Worm (Caenorhabditis elegans) whole organism, late embryonic: Measurements from ENCODE around the gene F54D12.2.

ENCODE experiments used
- C38D4.7 ChIP-seq: fragments of 200-800 bp; sonication (Bioruptor generic); optimal IDR thresholded peaks from 2 replicates; lab custom pipeline; 2018; ENCODE audit warnings: mild to moderate bottlenecking, missing genetic modification characterization, moderate library complexity, missing compliant biosample characterization
- K02D7.2 ChIP-seq: sonication (generic microtip); optimal IDR thresholded peaks from 2 replicates; lab custom pipeline; 2017; ENCODE audit warnings: mild to moderate bottlenecking, missing genetic modification characterization, missing compliant biosample characterization
- K09A11.1 ChIP-seq: sonication (generic microtip); optimal IDR thresholded peaks from 2 replicates; lab custom pipeline; 2017; ENCODE audit warnings: antibody characterized with exemption, mild to moderate bottlenecking, missing genetic modification characterization, missing compliant biosample characterization; ENCODE audit not compliant: insufficient read depth
- Y22D7AL.16 ChIP-seq: sonication (generic microtip); optimal IDR thresholded peaks from 2 replicates; lab custom pipeline; 2016; ENCODE audit warnings: missing genetic modification characterization, missing compliant biosample characterization
- ceh-18 ChIP-seq: sonication (generic microtip); optimal IDR thresholded peaks from 2 replicates; lab custom pipeline; 2016; ENCODE audit warnings: missing genetic modification characterization, missing compliant biosample characterization
- ceh-22 ChIP-seq: sonication (generic microtip); optimal IDR thresholded peaks from 2 replicates; lab custom pipeline; 2017; ENCODE audit warnings: missing biosample characterization, missing genetic modification characterization
- ceh-30 ChIP-seq: fragments of 150-350 bp; optimal IDR thresholded peaks from 2 replicates; lab custom pipeline; 2014; ENCODE audit warnings: missing biosample characterization, missing genetic modification characterization
- ceh-31 ChIP-seq: sonication (generic microtip); optimal IDR thresholded peaks from 2 replicates; lab custom pipeline; 2016; ENCODE audit warnings: missing genetic modification characterization, missing compliant biosample characterization
- ceh-45 ChIP-seq: fragments of 200-800 bp; sonication (Bioruptor generic); IDR thresholded peaks from 2 replicates; pipeline ENCODE4 v1.3.6; 2022; ENCODE audit warnings: missing genetic modification reagents, missing genetic modification characterization, missing compliant biosample characterization
- ceh-9 ChIP-seq: sonication (generic microtip); optimal IDR thresholded peaks from 2 replicates; lab custom pipeline; 2016; ENCODE audit warnings: mild to moderate bottlenecking, missing genetic modification characterization, inconsistent platforms, missing compliant biosample characterization
- dmd-4 ChIP-seq: sonication (generic microtip); optimal IDR thresholded peaks from 2 replicates; lab custom pipeline; 2016; ENCODE audit warnings: borderline replicate concordance, missing genetic modification characterization, missing compliant biosample characterization
- dve-1 ChIP-seq: sonication (generic microtip); optimal IDR thresholded peaks from 2 replicates; lab custom pipeline; 2017; ENCODE audit warnings: antibody characterized with exemption, mild to moderate bottlenecking, missing genetic modification characterization, missing compliant biosample characterization
- elt-4 ChIP-seq: sonication (generic microtip); optimal IDR thresholded peaks from 2 replicates; lab custom pipeline; 2016; ENCODE audit warnings: missing genetic modification characterization, missing compliant biosample characterization
- eyg-1 ChIP-seq: sonication (generic microtip); optimal IDR thresholded peaks from 2 replicates; lab custom pipeline; 2016; ENCODE audit warnings: missing genotype, missing genetic modification characterization, missing compliant biosample characterization
- fax-1 ChIP-seq: sonication (generic microtip); optimal IDR thresholded peaks from 2 replicates; lab custom pipeline; 2016; ENCODE audit warnings: missing genotype, missing genetic modification characterization, missing compliant biosample characterization
- fkh-6 ChIP-seq: sonication (generic microtip); optimal IDR thresholded peaks from 2 replicates; lab custom pipeline; 2016; ENCODE audit warnings: missing genetic modification characterization, missing compliant biosample characterization
- hlh-30 ChIP-seq: sonication (generic microtip); optimal IDR thresholded peaks from 2 replicates; lab custom pipeline; 2017; ENCODE audit warnings: antibody characterized with exemption, missing genetic modification characterization, missing compliant biosample characterization; ENCODE audit not compliant: insufficient read depth
- hlh-6 ChIP-seq: sonication (generic microtip); optimal IDR thresholded peaks from 2 replicates; lab custom pipeline; 2016; ENCODE audit warnings: missing genotype, missing genetic modification characterization, missing compliant biosample characterization
- hlh-8 ChIP-seq: sonication (generic microtip); optimal IDR thresholded peaks from 2 replicates; lab custom pipeline; 2016; ENCODE audit warnings: missing genotype, missing genetic modification characterization, missing compliant biosample characterization
- lim-6 ChIP-seq: sonication (generic microtip); optimal IDR thresholded peaks from 2 replicates; lab custom pipeline; 2016; ENCODE audit warnings: missing genetic modification characterization, missing compliant biosample characterization
- lin-11 ChIP-seq: fragments of 200-800 bp; sonication (Bioruptor generic); optimal IDR thresholded peaks from 2 replicates; lab custom pipeline; 2018; ENCODE audit warnings: mild to moderate bottlenecking, missing genetic modification characterization, missing compliant biosample characterization
- madf-2 ChIP-seq: sonication (generic microtip); optimal IDR thresholded peaks from 2 replicates; lab custom pipeline; 2017; ENCODE audit warnings: missing genetic modification characterization, missing compliant biosample characterization
- mec-3 ChIP-seq: sonication (generic microtip); optimal IDR thresholded peaks from 2 replicates; lab custom pipeline; 2016; ENCODE audit warnings: borderline replicate concordance, missing genetic modification characterization, missing compliant biosample characterization
- pat-9 ChIP-seq: fragments of 200-800 bp; sonication (Bioruptor generic); optimal IDR thresholded peaks from 2 replicates; lab custom pipeline; 2018; ENCODE audit warnings: mild to moderate bottlenecking, missing genetic modification characterization, moderate library complexity, missing compliant biosample characterization
- pha-4 ChIP-seq: fragments of 150-350 bp; optimal IDR thresholded peaks from 2 replicates; lab custom pipeline; 2018; ENCODE audit warnings: missing biosample characterization, missing genetic modification reagents, missing genetic modification characterization
- pros-1 ChIP-seq: fragments of 150-350 bp; optimal IDR thresholded peaks from 2 replicates; lab custom pipeline; 2014; ENCODE audit warnings: missing biosample characterization, missing genetic modification reagents, missing genetic modification characterization
- ref-2 ChIP-seq: sonication (generic microtip); optimal IDR thresholded peaks from 2 replicates; lab custom pipeline; 2016; ENCODE audit warnings: missing genetic modification characterization, missing compliant biosample characterization
- sdc-2 ChIP-seq: sonication (generic microtip); optimal IDR thresholded peaks from 2 replicates; lab custom pipeline; 2016; ENCODE audit warnings: missing genotype, missing genetic modification characterization, missing compliant biosample characterization
- sox-2 ChIP-seq: fragments of 200-800 bp; sonication (Bioruptor generic); IDR thresholded peaks from 2 replicates; pipeline ENCODE4 v1.3.6; 2022; ENCODE audit warnings: missing genetic modification reagents, missing genetic modification characterization, missing compliant biosample characterization
- sox-4 ChIP-seq: sonication (generic microtip); optimal IDR thresholded peaks from 2 replicates; lab custom pipeline; 2017; ENCODE audit warnings: mild to moderate bottlenecking, missing genetic modification characterization, inconsistent platforms, missing compliant biosample characterization
- syd-9 ChIP-seq: sonication (generic microtip); optimal IDR thresholded peaks from 2 replicates; lab custom pipeline; 2016; ENCODE audit warnings: mild to moderate bottlenecking, missing genetic modification characterization, moderate library complexity, missing compliant biosample characterization
- tbx-2 ChIP-seq: sonication (generic microtip); optimal IDR thresholded peaks from 2 replicates; lab custom pipeline; 2016; ENCODE audit warnings: missing genetic modification characterization, missing compliant biosample characterization
- tbx-7 ChIP-seq: sonication (generic microtip); optimal IDR thresholded peaks from 2 replicates; lab custom pipeline; 2016; ENCODE audit warnings: missing genotype, missing genetic modification characterization, missing compliant biosample characterization
- ttx-3 ChIP-seq: sonication (generic microtip); optimal IDR thresholded peaks from 2 replicates; lab custom pipeline; 2016; ENCODE audit warnings: missing genetic modification reagents, missing genetic modification characterization, missing compliant biosample characterization
- unc-3 ChIP-seq, 2 experiments: fragments of 200-800 bp in 1 of 2; sonication (Bioruptor generic) in 1 of 2; sonication (generic microtip) in 1 of 2; conservative IDR thresholded peaks in 1 of 2; optimal IDR thresholded peaks in 1 of 2; 2 replicates each; pipeline versions ENCODE4 v1.3.6 to Lab custom; 2016 to 2022; ENCODE audit warnings: missing compliant biosample characterization in 2 of 2, missing genetic modification characterization in 2 of 2, missing genetic modification reagents in 1 of 2
- unc-55 ChIP-seq: sonication (generic microtip); optimal IDR thresholded peaks from 2 replicates; lab custom pipeline; 2017; ENCODE audit warnings: missing biosample characterization, missing genetic modification reagents, missing genetic modification characterization
- unc-86 ChIP-seq: sonication (generic microtip); optimal IDR thresholded peaks from 2 replicates; lab custom pipeline; 2016; ENCODE audit warnings: missing genetic modification characterization, missing compliant biosample characterization
- zip-5 ChIP-seq: sonication (generic microtip); optimal IDR thresholded peaks from 2 replicates; lab custom pipeline; 2016; ENCODE audit warnings: missing genetic modification characterization, missing compliant biosample characterization

F54D12.2 gene

ce11 chrII:1400105-1400504 lies 1.6 kb downstream of the F54D12.2 start, which contains the start of gene F54D12.1:
F54D12.1 (plus strand) TSS chrII:1400405.
- TF ChIP-seq unc-86 (tag; lab: Kevin White, UChicago): no peak
- no peak for TF ChIP-seq ttx-3 (tag; lab: Kevin White, UChicago)
- no peak for TF ChIP-seq mec-3
- no peak for TF ChIP-seq pha-4 (tag; lab: Kevin White, UChicago)
- no peak for TF ChIP-seq unc-55 (GFP tag; lab: Kevin White, UChicago)
- no peak for TF ChIP-seq hlh-6
- TF ChIP-seq syd-9 (tag; lab: Kevin White, UChicago): no peak
- TF ChIP-seq lim-6: no peak
- TF ChIP-seq ceh-31 (tag; lab: Kevin White, UChicago): no peak
- TF ChIP-seq pat-9 (tag; lab: Kevin White, UChicago): no peak
- no peak for TF ChIP-seq K02D7.2 (tag; lab: Kevin White, UChicago)
- no peak for TF ChIP-seq tbx-7
- TF ChIP-seq fax-1 (tag; lab: Kevin White, UChicago): no peak
- TF ChIP-seq C38D4.7 (GFP tag; lab: Kevin White, UChicago): no peak
- no peak for TF ChIP-seq ceh-30 (tag; lab: Kevin White, UChicago)
- TF ChIP-seq tbx-2: no peak
- no peak for TF ChIP-seq hlh-8 (tag; lab: Kevin White, UChicago)
- no peak for TF ChIP-seq unc-3 (GFP tag; conservative IDR thresholded peaks at IDR 0.05; lab: Robert Waterston, UW)
- TF ChIP-seq unc-3 (tag; optimal IDR thresholded peaks at IDR 0.05; lab: Kevin White, UChicago): no peak

ce11 chrII:1401474-1401873 lies 3.0 kb downstream of the F54D12.2 start, which contains the start of gene Y51H7C.8:
Y51H7C.8 (plus strand) TSS chrII:1401774.
- TF ChIP-seq fkh-6 (tag; lab: Kevin White, UChicago): no peak
- TF ChIP-seq tbx-7: no peak
- no peak for TF ChIP-seq pha-4 (tag; lab: Kevin White, UChicago)
- no peak for TF ChIP-seq dmd-4
- TF ChIP-seq zip-5: no peak
- no peak for TF ChIP-seq unc-86 (tag; lab: Kevin White, UChicago)
- TF ChIP-seq madf-2 (tag; lab: Kevin White, UChicago): no peak
- no peak for TF ChIP-seq sox-2 (GFP tag; lab: Robert Waterston, UW)
- TF ChIP-seq unc-3 (GFP tag; conservative IDR thresholded peaks at IDR 0.05; lab: Robert Waterston, UW): no peak
- no peak for TF ChIP-seq unc-3 (tag; optimal IDR thresholded peaks at IDR 0.05; lab: Kevin White, UChicago)
- no peak for TF ChIP-seq elt-4
- no peak for TF ChIP-seq hlh-8 (tag; lab: Kevin White, UChicago)

- TF ChIP-seq dmd-4 (no peak), ceh-45 (GFP tag; lab: Robert Waterston, UW) (no peak), ceh-22 (tag; lab: Kevin White, UChicago) (no peak), sdc-2 (tag; lab: Kevin White, UChicago) (no peak), K09A11.1 (tag; lab: Kevin White, UChicago) (no peak), hlh-8 (tag; lab: Kevin White, UChicago) (no peak), K02D7.2 (tag; lab: Kevin White, UChicago) (no peak), pros-1 (no peak), ceh-9 (no peak)
These were observed 3.7 kb downstream of the F54D12.2 start, which contains the start of gene Y51H7C.7 for ce11 chrII:1402167-1402619. Y51H7C.7 (plus strand) TSS chrII:1402569.

- no peak for TF ChIP-seq ceh-18 (tag; lab: Kevin White, UChicago)
- TF ChIP-seq ceh-31 (tag; lab: Kevin White, UChicago): no peak
- TF ChIP-seq lin-11: no peak
- no peak for TF ChIP-seq ttx-3 (tag; lab: Kevin White, UChicago)
- no peak for TF ChIP-seq sdc-2 (tag; lab: Kevin White, UChicago)
- TF ChIP-seq hlh-8 (tag; lab: Kevin White, UChicago): no peak
- TF ChIP-seq elt-4: no peak
- no peak for TF ChIP-seq dmd-4
- no peak for TF ChIP-seq ref-2 (tag; lab: Kevin White, UChicago)
- no peak for TF ChIP-seq eyg-1 (tag; lab: Kevin White, UChicago)
- TF ChIP-seq sox-4 (tag; lab: Kevin White, UChicago): no peak
- TF ChIP-seq Y22D7AL.16 (tag; lab: Kevin White, UChicago): no peak
- no peak for TF ChIP-seq hlh-30 (tag; lab: Kevin White, UChicago)
- no peak for TF ChIP-seq dve-1
- TF ChIP-seq madf-2 (tag; lab: Kevin White, UChicago): no peak
These were observed 4.6 kb downstream of the F54D12.2 start, which contains the start of the genes Y51H7C.41 and cogc-4 for ce11 chrII:1403056-1403455. Y51H7C.41 (plus strand) TSS chrII:1403321. cogc-4 (plus strand) TSS chrII:1403441.
